Worm (Caenorhabditis elegans): ENCODE measurements around the gene asp-4.

Gene asp-4

ce11 chrX:13242231-13242630, 21.0 kb upstream of the asp-4 start, which contains the start of gene K08H2.5:
Gene K08H2.5 (minus strand): TSS chrX:13242331.
- no peak for TF ChIP-seq elt-3 (tag; optimal IDR thresholded peaks at IDR 0.05)

- TF ChIP-seq cnd-1 (tag; optimal IDR thresholded peaks at IDR 0.05): no peak
- TF ChIP-seq unc-120 (tag; optimal IDR thresholded peaks at IDR 0.05; ENCODE audit: poor library complexity, severe bottlenecking): no peak
- TF ChIP-seq ceh-39 (tag; optimal IDR thresholded peaks at IDR 0.05): peak; percentile 21
- TF ChIP-seq hlh-1 (tag; optimal IDR thresholded peaks at IDR 0.05): peak; percentile 33
Observed at ce11 chrX:13238197-13238596, 16.9 kb upstream of the asp-4 start, which contains the start of gene K08H2.4. Gene K08H2.4 (plus strand): TSS chrX:13238497.

ce11 chrX:13237102-13237501, 15.8 kb upstream of the asp-4 start, which contains the start of gene K08H2.3:
Gene K08H2.3 (plus strand): TSS chrX:13237402.
- no peak for TF ChIP-seq lin-32 (GFP tag; optimal IDR thresholded peaks at IDR 0.05)
- no peak for TF ChIP-seq mep-1 (tag; optimal IDR thresholded peaks at IDR 0.05)
- no peak for TF ChIP-seq elt-3 (tag; optimal IDR thresholded peaks at IDR 0.05)

ce11 chrX:13234879-13235278, 13.6 kb upstream of the asp-4 start, which contains the start of gene K08H2.2:
Gene K08H2.2 (minus strand): TSS chrX:13234979.
- TF ChIP-seq drap-1 (GFP tag; optimal IDR thresholded peaks at IDR 0.05) (no peak), mls-2 (tag; optimal IDR thresholded peaks at IDR 0.05) (no peak), cnd-1 (tag; optimal IDR thresholded peaks at IDR 0.05) (no peak), unc-120 (tag; optimal IDR thresholded peaks at IDR 0.05; ENCODE audit: poor library complexity, severe bottlenecking) (no peak), lin-32 (GFP tag; optimal IDR thresholded peaks at IDR 0.05) (no peak), ztf-11 (tag; optimal IDR thresholded peaks at IDR 0.05) (no peak), sptf-1 (tag; optimal IDR thresholded peaks at IDR 0.05) (no peak), nhr-28 (tag; optimal IDR thresholded peaks at IDR 0.05) (no peak), ces-1 (GFP tag; optimal IDR thresholded peaks at IDR 0.05) (no peak), unc-39 (tag; optimal IDR thresholded peaks at IDR 0.05) (no peak), M03D4.4 (tag; optimal IDR thresholded peaks at IDR 0.05) (no peak), ham-2 (GFP tag; optimal IDR thresholded peaks at IDR 0.05) (no peak), ceh-83 (GFP tag; optimal IDR thresholded peaks at IDR 0.05) (no peak)

ce11 chrX:13232259-13232658, 11.0 kb upstream of the asp-4 start, which contains the start of gene bgnt-1.5:
Gene bgnt-1.5 (minus strand): TSS chrX:13232359.
- TF ChIP-seq nhr-237 (tag; optimal IDR thresholded peaks at IDR 0.05) (no peak), nhr-2 (tag; optimal IDR thresholded peaks at IDR 0.05) (no peak), ztf-11 (tag; optimal IDR thresholded peaks at IDR 0.05) (no peak), ceh-83 (GFP tag; optimal IDR thresholded peaks at IDR 0.05) (no peak), ham-2 (GFP tag; optimal IDR thresholded peaks at IDR 0.05) (no peak), pha-4 (tag; optimal IDR thresholded peaks at IDR 0.05) (no peak), snpc-4 (tag; optimal IDR thresholded peaks at IDR 0.05) (no peak), hlh-1 (tag; optimal IDR thresholded peaks at IDR 0.05) (no peak), elt-1 (tag; optimal IDR thresholded peaks at IDR 0.05; ENCODE audit: borderline replicate concordance, insufficient read depth) (no peak), ces-1 (GFP tag; optimal IDR thresholded peaks at IDR 0.05) (no peak), sptf-1 (tag; optimal IDR thresholded peaks at IDR 0.05) (no peak), M03D4.4 (tag; optimal IDR thresholded peaks at IDR 0.05) (no peak), tbx-8 (GFP tag; optimal IDR thresholded peaks at IDR 0.05) (no peak), flh-1 (GFP tag; optimal IDR thresholded peaks at IDR 0.05) (no peak), sem-2 (GFP tag; optimal IDR thresholded peaks at IDR 0.05) (no peak), lin-13 (tag; optimal IDR thresholded peaks at IDR 0.05) (no peak), lin-32 (GFP tag; optimal IDR thresholded peaks at IDR 0.05) (no peak)

ce11 chrX:13227778-13228177, 6.5 kb upstream of the asp-4 start:
- TF ChIP-seq zip-8 (tag; optimal IDR thresholded peaks at IDR 0.05) (peak; percentile 99), drap-1 (GFP tag; optimal IDR thresholded peaks at IDR 0.05) (no peak)

ce11 chrX:13226614-13227096, 5.4 kb upstream of the asp-4 start, which contains the start of gene skr-21:
Gene skr-21 (minus strand): TSS chrX:13226664.
- TF ChIP-seq nhr-2 (tag; optimal IDR thresholded peaks at IDR 0.05) (peak; percentile 41), sptf-1 (tag; optimal IDR thresholded peaks at IDR 0.05) (peak; percentile 48), ceh-39 (tag; optimal IDR thresholded peaks at IDR 0.05) (peak; percentile 51), unc-120 (tag; optimal IDR thresholded peaks at IDR 0.05; ENCODE audit: poor library complexity, severe bottlenecking) (peak; percentile 26), blmp-1 (tag; optimal IDR thresholded peaks at IDR 0.05) (no peak), unc-39 (tag; optimal IDR thresholded peaks at IDR 0.05) (no peak), lin-13 (tag; optimal IDR thresholded peaks at IDR 0.05) (no peak), ces-1 (GFP tag; optimal IDR thresholded peaks at IDR 0.05) (peak; percentile 39), nhr-76 (tag; optimal IDR thresholded peaks at IDR 0.05) (no peak)
